Fruit fly (Drosophila melanogaster) whole organism, embryonic: ENCODE data around the gene CG6959.

ENCODE experiments used
- Adf1 ChIP-seq: fragments of 200-800 bp; sonication (Bioruptor generic); IDR thresholded peaks from 2 replicates; pipeline ENCODE4 v1.3.6; 2022; ENCODE audit warnings: missing biosample characterization, missing genetic modification characterization
- CG1024 ChIP-seq: fragments of 200-800 bp; sonication (Bioruptor generic); IDR thresholded peaks from 2 replicates; pipeline ENCODE4 v1.3.6; 2022; ENCODE audit warnings: missing biosample characterization, missing genetic modification characterization
- CG10462 ChIP-seq: fragments of 200-800 bp; sonication (Bioruptor generic); optimal IDR thresholded peaks from 2 replicates; lab custom pipeline; 2016; ENCODE audit warnings: missing biosample characterization, missing genetic modification characterization
- CG12155 ChIP-seq: fragments of 200-800 bp; sonication (Bioruptor generic); optimal IDR thresholded peaks from 3 replicates; lab custom pipeline; 2016; ENCODE audit warnings: missing biosample characterization, missing genetic modification characterization
- CG12236 ChIP-seq: fragments of 200-800 bp; sonication (Bioruptor generic); optimal IDR thresholded peaks from 2 replicates; lab custom pipeline; 2016; ENCODE audit warnings: missing biosample characterization, missing genetic modification characterization
- CG13424 ChIP-seq: fragments of 200-800 bp; sonication (Bioruptor generic); optimal IDR thresholded peaks from 2 replicates; lab custom pipeline; 2019; ENCODE audit warnings: missing biosample characterization, mild to moderate bottlenecking, missing genetic modification characterization, moderate library complexity
- CG13894 ChIP-seq: fragments of 200-800 bp; sonication (Bioruptor generic); optimal IDR thresholded peaks from 3 replicates; lab custom pipeline; 2018; ENCODE audit warnings: missing biosample characterization, mild to moderate bottlenecking, missing genetic modification characterization, moderate library complexity
- CG14050 ChIP-seq: fragments of 200-800 bp; sonication (Bioruptor generic); IDR thresholded peaks from 3 replicates; pipeline ENCODE4 v1.3.6; 2022; ENCODE audit warnings: missing biosample characterization, missing genetic modification characterization
- CG15479 ChIP-seq: fragments of 200-800 bp; sonication (Bioruptor generic); optimal IDR thresholded peaks from 3 replicates; lab custom pipeline; 2019; ENCODE audit warnings: missing biosample characterization, mild to moderate bottlenecking, missing genetic modification characterization, moderate library complexity
- CG17829 ChIP-seq: fragments of 200-800 bp; optimal IDR thresholded peaks from 2 replicates; lab custom pipeline; 2019; ENCODE audit warnings: missing biosample characterization, mild to moderate bottlenecking, missing genetic modification characterization, moderate library complexity
- CG1832 ChIP-seq: fragments of 200-800 bp; sonication (Bioruptor generic); optimal IDR thresholded peaks from 2 replicates; lab custom pipeline; 2017; ENCODE audit warnings: missing biosample characterization, mild to moderate bottlenecking, missing genetic modification characterization, inconsistent platforms
- CG18476 ChIP-seq: fragments of 200-800 bp; sonication (Bioruptor generic); optimal IDR thresholded peaks from 2 replicates; lab custom pipeline; 2016; ENCODE audit warnings: missing biosample characterization, mild to moderate bottlenecking, missing genetic modification characterization
- CG2199 ChIP-seq: fragments of 200-800 bp; sonication (Bioruptor generic); IDR thresholded peaks from 3 replicates; pipeline ENCODE4 v1.3.6; 2022; ENCODE audit warnings: missing biosample characterization, missing genetic modification characterization
- CG2889 ChIP-seq: fragments of 200-800 bp; sonication (Bioruptor generic); IDR thresholded peaks from 3 replicates; pipeline ENCODE4 v1.3.6; 2022; ENCODE audit warnings: missing biosample characterization, missing genetic modification characterization
- CG34224 ChIP-seq: fragments of 200-800 bp; sonication (Bioruptor generic); IDR thresholded peaks from 3 replicates; pipeline ENCODE4 v1.3.6; 2022; ENCODE audit warnings: missing biosample characterization, missing genetic modification characterization; ENCODE audit not compliant: partially characterized antibody
- CG4707 ChIP-seq: fragments of 200-800 bp; sonication (Bioruptor generic); optimal IDR thresholded peaks from 2 replicates; lab custom pipeline; 2018; ENCODE audit warnings: missing biosample characterization, mild to moderate bottlenecking, missing genetic modification characterization, moderate library complexity
- CG4820 ChIP-seq: fragments of 200-800 bp; sonication (Bioruptor generic); optimal IDR thresholded peaks from 3 replicates; lab custom pipeline; 2016; ENCODE audit warnings: missing biosample characterization, missing genetic modification characterization
- CG7987 ChIP-seq: fragments of 200-800 bp; sonication (Bioruptor generic); optimal IDR thresholded peaks from 2 replicates; lab custom pipeline; 2018; ENCODE audit warnings: missing biosample characterization, mild to moderate bottlenecking, missing genetic modification characterization, moderate library complexity
- CG8290 ChIP-seq, 3 experiments: fragments of 200-800 bp; sonication (Bioruptor generic); optimal IDR thresholded peaks; 2 replicates each; lab custom pipeline; 2016 to 2019; ENCODE audit warnings: missing biosample characterization in 3 of 3, missing genetic modification characterization in 3 of 3, mild to moderate bottlenecking in 2 of 3, moderate library complexity in 1 of 3
- CHES-1-like ChIP-seq: fragments of 200-800 bp; sonication (Bioruptor generic); optimal IDR thresholded peaks from 2 replicates; lab custom pipeline; 2016; ENCODE audit warnings: missing biosample characterization, missing genetic modification characterization
- Dad ChIP-seq: fragments of 200-800 bp; sonication (Bioruptor generic); optimal IDR thresholded peaks from 3 replicates; lab custom pipeline; 2016; ENCODE audit warnings: missing biosample characterization, missing genetic modification characterization
- Doc2 ChIP-seq: fragments of 200-800 bp; sonication (Bioruptor generic); IDR thresholded peaks from 2 replicates; pipeline ENCODE4 v1.3.6; 2022; ENCODE audit warnings: missing biosample characterization, missing genetic modification characterization
- Ets65A ChIP-seq: fragments of 200-800 bp; sonication (Bioruptor generic); peaks from one replicate; lab custom pipeline; 2016; ENCODE audit warnings: missing biosample characterization, missing genetic modification characterization
- Gsc ChIP-seq: fragments of 200-800 bp; sonication (Bioruptor generic); IDR thresholded peaks from 2 replicates; pipeline ENCODE4 v1.3.6; 2022; ENCODE audit warnings: missing biosample characterization, missing genetic modification characterization
- H2.0 ChIP-seq: fragments of 200-800 bp; sonication (Bioruptor generic); IDR thresholded peaks from 2 replicates; pipeline ENCODE4 v1.3.6; 2022; ENCODE audit warnings: missing biosample characterization, missing genetic modification characterization
- Lim3 ChIP-seq: fragments of 200-800 bp; sonication (Bioruptor generic); IDR thresholded peaks from 2 replicates; pipeline ENCODE4 v1.3.6; 2022; ENCODE audit warnings: missing biosample characterization, missing genetic modification characterization
- MBD-R2 ChIP-seq: fragments of 200-800 bp; sonication (Bioruptor generic); IDR thresholded peaks from 2 replicates; pipeline ENCODE4 v1.3.6; 2022; ENCODE audit warnings: missing biosample characterization, missing genetic modification characterization
- Rfx ChIP-seq: fragments of 200-800 bp; sonication (Bioruptor generic); IDR thresholded peaks from 2 replicates; pipeline ENCODE4 v1.3.6; 2022; ENCODE audit warnings: missing biosample characterization, missing genetic modification characterization
- Rx ChIP-seq: fragments of 200-800 bp; sonication (Bioruptor generic); IDR thresholded peaks from 2 replicates; pipeline ENCODE4 v1.3.6; 2022; ENCODE audit warnings: missing biosample characterization, missing genetic modification characterization
- ac ChIP-seq: fragments of 200-800 bp; sonication (Bioruptor generic); optimal IDR thresholded peaks from 3 replicates; lab custom pipeline; 2017; ENCODE audit warnings: missing biosample characterization, mild to moderate bottlenecking, missing genetic modification characterization
- ap ChIP-seq: fragments of 200-800 bp; sonication (Bioruptor generic); IDR thresholded peaks from 2 replicates; pipeline ENCODE4 v1.3.6; 2022; ENCODE audit warnings: missing biosample characterization, missing genetic modification characterization
- cad ChIP-seq: fragments of >200 bp; optimal IDR thresholded peaks from 2 replicates; lab custom pipeline; 2017; ENCODE audit warnings: missing biosample characterization, missing genetic modification characterization
- dmrt99B ChIP-seq: fragments of 200-800 bp; sonication (Bioruptor generic); optimal IDR thresholded peaks from 2 replicates; lab custom pipeline; 2018; ENCODE audit warnings: missing biosample characterization, mild to moderate bottlenecking, missing genetic modification characterization, moderate library complexity
- eyg ChIP-seq: fragments of 200-800 bp; sonication (Bioruptor generic); optimal IDR thresholded peaks from 3 replicates; lab custom pipeline; 2016; ENCODE audit warnings: missing biosample characterization, missing genetic modification characterization
- fru ChIP-seq: fragments of >200 bp; optimal IDR thresholded peaks from 2 replicates; lab custom pipeline; 2017
- gce ChIP-seq: fragments of 200-800 bp; sonication (Bioruptor generic); IDR thresholded peaks from 3 replicates; pipeline ENCODE4 v1.3.6; 2022; ENCODE audit warnings: missing biosample characterization, missing genetic modification characterization
- jing ChIP-seq: fragments of 200-800 bp; sonication (Bioruptor generic); optimal IDR thresholded peaks from 2 replicates; lab custom pipeline; 2018; ENCODE audit warnings: missing biosample characterization, mild to moderate bottlenecking, missing genetic modification characterization
- kay ChIP-seq: fragments of 200-800 bp; sonication (Bioruptor generic); optimal IDR thresholded peaks from 2 replicates; lab custom pipeline; 2016; ENCODE audit warnings: missing biosample characterization, missing genetic modification characterization
- nerfin-1 ChIP-seq: fragments of 200-800 bp; sonication (Bioruptor generic); optimal IDR thresholded peaks from 3 replicates; lab custom pipeline; 2019; ENCODE audit warnings: missing biosample characterization, mild to moderate bottlenecking, missing genetic modification characterization, moderate library complexity
- onecut ChIP-seq: fragments of 200-800 bp; sonication (Bioruptor generic); IDR thresholded peaks from 2 replicates; pipeline ENCODE4 v1.3.6; 2022; ENCODE audit warnings: missing biosample characterization, missing genetic modification characterization
- pros ChIP-seq: fragments of 200-800 bp; sonication (Bioruptor generic); optimal IDR thresholded peaks from 3 replicates; lab custom pipeline; 2019; ENCODE audit warnings: missing biosample characterization, mild to moderate bottlenecking, missing genetic modification characterization, moderate library complexity
- pum ChIP-seq: fragments of 200-800 bp; sonication (Bioruptor generic); optimal IDR thresholded peaks from 2 replicates; lab custom pipeline; 2016; ENCODE audit warnings: missing biosample characterization, missing genetic modification characterization
- sens-2 ChIP-seq: fragments of 200-800 bp; sonication (Bioruptor generic); IDR thresholded peaks from 2 replicates; pipeline ENCODE4 v1.3.6; 2022; ENCODE audit warnings: missing biosample characterization, missing genetic modification characterization
- stwl ChIP-seq: fragments of 200-800 bp; sonication (Bioruptor generic); optimal IDR thresholded peaks from 3 replicates; lab custom pipeline; 2018; ENCODE audit warnings: missing biosample characterization, mild to moderate bottlenecking, missing genetic modification characterization, moderate library complexity
- tll ChIP-seq, 2 experiments: fragments of 200-800 bp in 1 of 2; fragments of >200 bp in 1 of 2; sonication (Bioruptor generic) in 1 of 2; optimal IDR thresholded peaks; 2 replicates each; lab custom pipeline; 2017 to 2019; ENCODE audit warnings: missing biosample characterization in 2 of 2, missing genetic modification characterization in 2 of 2, mild to moderate bottlenecking in 1 of 2, moderate library complexity in 1 of 2
- trh ChIP-seq: fragments of 200-800 bp; sonication (Bioruptor generic); optimal IDR thresholded peaks from 2 replicates; lab custom pipeline; 2016; ENCODE audit warnings: missing biosample characterization, missing genetic modification characterization
- twi ChIP-seq: fragments of 200-800 bp; optimal IDR thresholded peaks from 2 replicates; lab custom pipeline; 2019; ENCODE audit warnings: missing biosample characterization, mild to moderate bottlenecking, missing genetic modification characterization, moderate library complexity
- usp ChIP-seq: fragments of >200 bp; optimal IDR thresholded peaks from 2 replicates; lab custom pipeline; 2017; ENCODE audit warnings: missing biosample characterization, missing genetic modification characterization
- wdn ChIP-seq: fragments of 200-800 bp; sonication (Bioruptor generic); IDR thresholded peaks from 2 replicates; pipeline ENCODE4 v1.3.6; 2022; ENCODE audit warnings: missing biosample characterization, missing genetic modification characterization
- zen2 ChIP-seq: fragments of 200-800 bp; sonication (Bioruptor generic); IDR thresholded peaks from 3 replicates; pipeline ENCODE4 v1.3.6; 2022; ENCODE audit warnings: missing biosample characterization, missing genetic modification characterization; ENCODE audit not compliant: partially characterized antibody

CG6959 gene

dm6 chr3R:11776068-11776767, 93.0 kb downstream of the CG6959 start (continued):
- TF ChIP-seq CG4707 (no peak), CG7987 (GFP tag; lab: Kevin White, UChicago) (no peak), CG2889 (GFP tag; lab: Robert Waterston, UW) (no peak), CG14050 (GFP tag; lab: Robert Waterston, UW) (no peak), twi (tag; lab: Kevin White, UChicago) (peak; percentile 94), CG17829 (tag; lab: Kevin White, UChicago) (no peak), usp (GFP tag; lab: Kevin White, UChicago) (no peak), Doc2 (GFP tag; lab: Robert Waterston, UW) (no peak), CG1832 (GFP tag; lab: Kevin White, UChicago) (no peak), sens-2 (GFP tag; lab: Robert Waterston, UW) (no peak), trh (GFP tag; lab: Kevin White, UChicago) (no peak), CG12155 (GFP tag; lab: Kevin White, UChicago) (no peak), CG34224 (GFP tag; lab: Robert Waterston, UW) (no peak), CG13894 (tag; lab: Kevin White, UChicago) (peak; percentile 24), nerfin-1 (tag; lab: Kevin White, UChicago) (peak; percentile 42), onecut (peak; percentile 75), ac (GFP tag; lab: Kevin White, UChicago) (no peak), Rx (GFP tag; lab: Robert Waterston, UW) (no peak), pum (GFP tag; lab: Kevin White, UChicago) (no peak), CG10462 (GFP tag; lab: Kevin White, UChicago) (no peak), Adf1 (GFP tag; lab: Robert Waterston, UW) (no peak), cad (no peak)

DNA sequence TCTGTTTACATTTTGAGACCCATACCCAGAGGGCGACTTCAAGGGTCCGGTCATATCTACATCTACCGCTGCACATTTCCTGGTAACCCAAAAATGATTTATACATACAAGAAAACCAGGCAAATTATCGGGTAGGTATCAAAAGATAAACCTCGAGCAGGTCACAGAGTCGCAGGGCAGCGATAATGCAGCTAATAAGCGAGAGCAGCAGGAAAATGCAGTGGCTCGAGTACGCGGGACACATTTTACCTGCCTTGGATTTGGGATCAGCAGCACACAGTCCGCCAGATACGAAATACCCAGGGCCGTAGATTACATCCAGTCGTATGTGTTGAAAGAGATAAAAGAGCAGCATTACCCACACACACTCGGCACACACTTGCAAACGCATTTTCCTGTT, 94.1 kb downstream of the CG6959 start:
- no peak for TF ChIP-seq Dad (GFP tag; lab: Kevin White, UChicago)
- peak; percentile 33 for TF ChIP-seq pros (GFP tag; lab: Kevin White, UChicago)
- no peak for TF ChIP-seq pum (GFP tag; lab: Kevin White, UChicago)
- no peak for TF ChIP-seq eyg (GFP tag; lab: Kevin White, UChicago)
- peak; percentile 45 for TF ChIP-seq Ets65A (GFP tag; lab: Kevin White, UChicago)
- TF ChIP-seq wdn: no peak
- TF ChIP-seq Lim3 (GFP tag; lab: Robert Waterston, UW): no peak
- TF ChIP-seq tll (GFP tag; optimal IDR thresholded peaks at IDR 0.05; lab: Kevin White, UChicago): peak in 1 of 2 experiments; percentile 86
- TF ChIP-seq stwl: no peak
- no peak for TF ChIP-seq sens-2 (GFP tag; lab: Robert Waterston, UW)
- TF ChIP-seq CG18476: no peak
- no peak for TF ChIP-seq CG8290 (GFP tag; optimal IDR thresholded peaks at IDR 0.05; lab: Kevin White, UChicago)
- no peak for TF ChIP-seq CG8290 (tag; optimal IDR thresholded peaks at IDR 0.05; lab: Kevin White, UChicago)
- no peak for TF ChIP-seq kay (GFP tag; lab: Kevin White, UChicago)
- TF ChIP-seq CG1024 (GFP tag; lab: Robert Waterston, UW): no peak
- no peak for TF ChIP-seq Rfx (GFP tag; lab: Robert Waterston, UW)
- TF ChIP-seq jing: no peak
- TF ChIP-seq CG12236: no peak
- 0 out of 3 replicates have a peak, but pooled peaks have one; percentile 79 for TF ChIP-seq CG2199 (GFP tag; lab: Robert Waterston, UW)
- peak; percentile 91 for TF ChIP-seq CG15479 (GFP tag; lab: Kevin White, UChicago)
- TF ChIP-seq gce (GFP tag; lab: Robert Waterston, UW): no peak
- TF ChIP-seq CHES-1-like (GFP tag; lab: Kevin White, UChicago): no peak
- TF ChIP-seq CG13424: no peak
- no peak for TF ChIP-seq ap
- no peak for TF ChIP-seq Gsc
- no peak for TF ChIP-seq CG4820 (GFP tag; lab: Kevin White, UChicago)
- TF ChIP-seq CG17829 (tag; lab: Kevin White, UChicago): no peak
- no peak for TF ChIP-seq MBD-R2 (GFP tag; lab: Robert Waterston, UW)
- no peak for TF ChIP-seq H2.0
- TF ChIP-seq zen2 (GFP tag; lab: Robert Waterston, UW): no peak
- TF ChIP-seq dmrt99B: no peak
- TF ChIP-seq fru: no peak
